Comparison of ENCODE assay signal across 2 fruit fly cellular contexts in genomic region chr3R:15566948-15567347, dm6.
A peak's percentile ranks its signal among the peaks of the same experiment; 100 is the strongest.
TF ChIP-seq lines count a peak whose summit lies in the region.

No protein-coding gene starts in this region.

TF ChIP-seq in whole organism, embryonic, 481 proteins besides CTCF, POLR2A, EP300 and RAD21 (continued from another document):
- no peak for TF ChIP-seq MBD-R2 (GFP tag; IDR thresholded peaks at IDR 0.05; lab: Robert Waterston, UW)
- peak; percentile 29 for TF ChIP-seq CG7839 (tag; optimal IDR thresholded peaks at IDR 0.05; lab: Kevin White, UChicago)
- TF ChIP-seq inv (GFP tag; IDR thresholded peaks at IDR 0.05; lab: Robert Waterston, UW; ENCODE audit: partially characterized antibody): no peak
- peak; percentile 9 for TF ChIP-seq Sox102F (GFP tag; optimal IDR thresholded peaks at IDR 0.05; lab: Kevin White, UChicago)
- no peak for TF ChIP-seq CG10543 (GFP tag; optimal IDR thresholded peaks at IDR 0.05; lab: Kevin White, UChicago)
- peak; percentile 6 for TF ChIP-seq Oli (tag; optimal IDR thresholded peaks at IDR 0.05; lab: Kevin White, UChicago)
- TF ChIP-seq Dbx (GFP tag; IDR thresholded peaks at IDR 0.05; lab: Robert Waterston, UW): no peak
- TF ChIP-seq CG10979 (tag; optimal IDR thresholded peaks at IDR 0.05; lab: Kevin White, UChicago): peak; percentile 26
- TF ChIP-seq nmo (GFP tag; optimal IDR thresholded peaks at IDR 0.05; lab: Kevin White, UChicago): peak; percentile 10
- TF ChIP-seq CG2678 (tag; optimal IDR thresholded peaks at IDR 0.05; lab: Kevin White, UChicago): peak; percentile 12
- peak; percentile 82 for TF ChIP-seq Drgx (GFP tag; IDR thresholded peaks at IDR 0.05; lab: Robert Waterston, UW)
- TF ChIP-seq CG3163 (GFP tag; optimal IDR thresholded peaks at IDR 0.05; lab: Kevin White, UChicago): no peak

TF ChIP-seq in whole organism, prepupa, 60 proteins besides CTCF, POLR2A, EP300 and RAD21 (continued from another document):
- TF ChIP-seq fkh (GFP tag; optimal IDR thresholded peaks at IDR 0.05; lab: Kevin White, UChicago) (no peak), salr (GFP tag; optimal IDR thresholded peaks at IDR 0.05; lab: Kevin White, UChicago) (peak in 1 of 2 experiments; percentile 55), CG8119 (GFP tag; IDR thresholded peaks at IDR 0.05; lab: Robert Waterston, UW) (peak; percentile 93), eg (GFP tag; IDR thresholded peaks at IDR 0.05; lab: Robert Waterston, UW) (peak; percentile 89), dac (GFP tag; optimal IDR thresholded peaks at IDR 0.05; lab: Kevin White, UChicago) (peak; percentile 18), Hr39 (GFP tag; optimal IDR thresholded peaks at IDR 0.05; lab: Kevin White, UChicago) (no peak), Sox14 (GFP tag; optimal IDR thresholded peaks at IDR 0.05; lab: Kevin White, UChicago) (no peak), CG8319 (GFP tag; optimal IDR thresholded peaks at IDR 0.05; lab: Kevin White, UChicago) (no peak), CG11294 (GFP tag; IDR thresholded peaks at IDR 0.05; lab: Robert Waterston, UW) (peak; percentile 30; the same call in 1 of the 2 replicates), fd59A (GFP tag; optimal IDR thresholded peaks at IDR 0.05; lab: Kevin White, UChicago) (no peak), CG11762 (GFP tag; optimal IDR thresholded peaks at IDR 0.05; lab: Kevin White, UChicago; ENCODE audit: insufficient read depth) (peak; percentile 41), CG10631 (GFP tag; optimal IDR thresholded peaks at IDR 0.05; lab: Kevin White, UChicago) (peak; percentile 46), fd85E (GFP tag; optimal IDR thresholded peaks at IDR 0.05; lab: Kevin White, UChicago) (no peak), OdsH (GFP tag; optimal IDR thresholded peaks at IDR 0.05; lab: Kevin White, UChicago) (peak; percentile 58), svp (GFP tag; lab: Kevin White, UChicago) (peak; percentile 23), CG8632 (GFP tag; optimal IDR thresholded peaks at IDR 0.05; lab: Kevin White, UChicago) (no peak), CG4318 (GFP tag; optimal IDR thresholded peaks at IDR 0.05; lab: Kevin White, UChicago) (peak; percentile 65), Gug (GFP tag; IDR thresholded peaks at IDR 0.05; lab: Robert Waterston, UW) (peak; percentile 80), Hr4 (GFP tag; optimal IDR thresholded peaks at IDR 0.05; lab: Kevin White, UChicago) (peak; percentile 71), acj6 (GFP tag; optimal IDR thresholded peaks at IDR 0.05; lab: Kevin White, UChicago) (peak; percentile 28), Ets21C (GFP tag; optimal IDR thresholded peaks at IDR 0.05; lab: Kevin White, UChicago) (no peak), Smox (GFP tag; optimal IDR thresholded peaks at IDR 0.05; lab: Kevin White, UChicago) (no peak), Eip78C (GFP tag; lab: Kevin White, UChicago) (peak; percentile 82), CG32006 (GFP tag; optimal IDR thresholded peaks at IDR 0.05; lab: Kevin White, UChicago) (peak; percentile 84), CG7368 (GFP tag; optimal IDR thresholded peaks at IDR 0.05; lab: Kevin White, UChicago) (peak; percentile 18), CG15336 (GFP tag; IDR thresholded peaks at IDR 0.05; lab: Robert Waterston, UW) (peak; percentile 94), vri (GFP tag; optimal IDR thresholded peaks at IDR 0.05; lab: Kevin White, UChicago) (no peak), CG31627 (GFP tag; optimal IDR thresholded peaks at IDR 0.05; lab: Kevin White, UChicago) (no peak), Lpt (GFP tag; optimal IDR thresholded peaks at IDR 0.05; lab: Kevin White, UChicago) (peak; percentile 54)
